Worm (Caenorhabditis elegans) whole organism, late embryonic: ENCODE data around the gene nhr-44.

Source experiments
- Y22D7AL.16 ChIP-seq: sonication (generic microtip); optimal IDR thresholded peaks from 2 replicates; lab custom pipeline; 2016; ENCODE audit warnings: missing genetic modification characterization, missing compliant biosample characterization
- ama-1 ChIP-seq: fragments of 150-350 bp; optimal IDR thresholded peaks from 2 replicates; lab custom pipeline; 2014
- ceh-22 ChIP-seq: sonication (generic microtip); optimal IDR thresholded peaks from 2 replicates; lab custom pipeline; 2017; ENCODE audit warnings: missing biosample characterization, missing genetic modification characterization
- ceh-6 ChIP-seq: fragments of 200-800 bp; sonication (Bioruptor generic); optimal IDR thresholded peaks from 2 replicates; lab custom pipeline; 2018; ENCODE audit warnings: mild to moderate bottlenecking, missing genetic modification characterization, missing compliant biosample characterization
- elt-2 ChIP-seq: sonication (generic microtip); optimal IDR thresholded peaks from 2 replicates; lab custom pipeline; 2016; ENCODE audit warnings: missing genetic modification reagents, missing genetic modification characterization, missing compliant biosample characterization
- fkh-10 ChIP-seq: fragments of 150-350 bp; optimal IDR thresholded peaks from 2 replicates; lab custom pipeline; 2014; ENCODE audit warnings: missing biosample characterization, missing genetic modification reagents, missing genetic modification characterization
- hlh-15 ChIP-seq: sonication (generic microtip); optimal IDR thresholded peaks from 2 replicates; lab custom pipeline; 2016; ENCODE audit warnings: missing genetic modification characterization, missing compliant biosample characterization
- hlh-6 ChIP-seq: sonication (generic microtip); optimal IDR thresholded peaks from 2 replicates; lab custom pipeline; 2016; ENCODE audit warnings: missing genotype, missing genetic modification characterization, missing compliant biosample characterization
- lim-6 ChIP-seq: sonication (generic microtip); optimal IDR thresholded peaks from 2 replicates; lab custom pipeline; 2016; ENCODE audit warnings: missing genetic modification characterization, missing compliant biosample characterization
- nfya-1 ChIP-seq: sonication (generic microtip); optimal IDR thresholded peaks from 2 replicates; lab custom pipeline; 2017; ENCODE audit warnings: missing genetic modification characterization, mild to moderate bottlenecking, missing compliant biosample characterization, antibody characterized with exemption, moderate library complexity
- nhr-11 ChIP-seq: fragments of 150-350 bp; optimal IDR thresholded peaks from 2 replicates; lab custom pipeline; 2014; ENCODE audit warnings: missing biosample characterization, missing genetic modification characterization
- ztf-16 ChIP-seq: sonication (generic microtip); optimal IDR thresholded peaks from 2 replicates; lab custom pipeline; 2017; ENCODE audit warnings: missing genetic modification characterization, missing compliant biosample characterization

ce11 chrV:8937476-8938249 is 26.2 kb downstream of the nhr-44 start:
- TF ChIP-seq elt-2 = no peak
- TF ChIP-seq ama-1 = no peak
- no peak for TF ChIP-seq nfya-1 (tag; lab: Kevin White, UChicago)
- no peak for TF ChIP-seq fkh-10 (GFP tag; lab: Kevin White, UChicago)
- TF ChIP-seq hlh-15 (tag; lab: Kevin White, UChicago) = no peak
- no peak for TF ChIP-seq ceh-22 (tag; lab: Kevin White, UChicago)
- TF ChIP-seq nhr-11 = no peak
- TF ChIP-seq ceh-6 = no peak
- no peak for TF ChIP-seq ztf-16
- no peak for TF ChIP-seq hlh-6 (tag; lab: Kevin White, UChicago)
- no peak for TF ChIP-seq lim-6 (tag; lab: Kevin White, UChicago)
- TF ChIP-seq Y22D7AL.16 (tag; lab: Kevin White, UChicago) = no peak
